Worm (Caenorhabditis elegans): Measurements from ENCODE around the gene ubxn-6.

The ubxn-6 gene

DNA sequence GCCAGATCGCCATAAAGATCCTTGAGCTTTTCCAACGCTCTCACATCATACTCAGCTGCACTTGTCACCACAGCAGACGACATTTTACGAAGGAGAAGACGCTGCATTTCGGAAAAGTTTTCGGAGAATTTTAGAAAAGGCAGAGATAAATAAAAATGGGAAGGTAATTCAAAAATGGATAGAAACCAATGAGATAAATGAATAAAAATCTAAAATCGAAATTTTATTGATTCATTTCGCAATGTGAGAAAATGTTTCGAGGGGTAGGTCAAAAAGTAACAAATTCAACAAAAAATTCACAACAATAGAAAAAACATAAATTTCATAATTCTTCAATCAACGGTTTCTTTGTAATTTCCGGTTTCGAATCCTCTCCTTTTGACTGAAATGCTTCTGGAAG lies 2.8 kb downstream of the ubxn-6 start, which contains the start of gene dpf-5:
Gene dpf-5, minus strand, starts transcription at position 101 of the 400 bp plus-strand sequence.
- no peak for TF ChIP-seq lir-3 (tag; optimal IDR thresholded peaks at IDR 0.05)
- TF ChIP-seq hif-1 (tag; optimal IDR thresholded peaks at IDR 0.05): no peak
- no peak for TF ChIP-seq zfp-3 (GFP tag; conservative IDR thresholded peaks at IDR 0.05)
- TF ChIP-seq dmd-6 (GFP tag; IDR thresholded peaks at IDR 0.05): no peak
- no peak for TF ChIP-seq tra-1 (GFP tag; IDR thresholded peaks at IDR 0.05)
- TF ChIP-seq spr-3 (GFP tag; optimal IDR thresholded peaks at IDR 0.05): no peak
- no peak for TF ChIP-seq F26F4.8 (GFP tag; conservative IDR thresholded peaks at IDR 0.05)
- no peak for TF ChIP-seq nhr-6 (tag; optimal IDR thresholded peaks at IDR 0.05)
- TF ChIP-seq aha-1 (tag): no peak
- no peak for TF ChIP-seq rbr-2 (tag; optimal IDR thresholded peaks at IDR 0.05)
- TF ChIP-seq hlh-11 (tag; optimal IDR thresholded peaks at IDR 0.05): no peak
- TF ChIP-seq skn-1 (tag; optimal IDR thresholded peaks at IDR 0.05): no peak
- no peak for TF ChIP-seq unc-62 (GFP tag; optimal IDR thresholded peaks at IDR 0.05 in 1 of 2)
- TF ChIP-seq unc-62 (tag; optimal IDR thresholded peaks at IDR 0.05): no peak
- no peak for TF ChIP-seq F49E8.2 (tag; optimal IDR thresholded peaks at IDR 0.05; ENCODE audit: borderline replicate concordance)
- TF ChIP-seq nhr-102 (tag; optimal IDR thresholded peaks at IDR 0.05): no peak
- TF ChIP-seq daf-8 (GFP tag; IDR thresholded peaks at IDR 0.05): no peak
- no peak for TF ChIP-seq dpl-1 (GFP tag; optimal IDR thresholded peaks at IDR 0.05)
- TF ChIP-seq dmd-9 (GFP tag; IDR thresholded peaks at IDR 0.05): no peak
- no peak for TF ChIP-seq zag-1 (tag; optimal IDR thresholded peaks at IDR 0.05)
- TF ChIP-seq nhr-25 (tag; optimal IDR thresholded peaks at IDR 0.05; ENCODE audit: borderline replicate concordance, insufficient read depth): no peak

DNA sequence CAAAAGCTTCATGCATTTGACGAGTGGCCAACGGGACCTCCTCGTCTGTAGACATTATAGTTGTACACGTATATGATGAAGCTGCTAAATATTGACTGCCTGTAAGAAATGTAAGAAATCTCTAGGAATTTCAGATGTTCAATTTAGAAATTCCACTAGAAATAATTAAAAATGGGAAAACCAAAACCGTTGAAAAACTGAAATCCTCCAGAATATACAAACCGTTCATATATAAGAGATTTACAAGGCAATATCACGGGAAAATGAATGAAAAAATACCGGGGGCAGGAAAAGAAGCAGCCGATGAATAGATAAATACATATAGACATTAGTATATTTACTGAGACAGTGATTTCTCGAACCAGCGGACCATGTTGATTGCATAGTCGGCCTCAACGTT lies 6.8 kb downstream of the ubxn-6 start, which contains the start of gene dpf-7:
Gene dpf-7, minus strand, starts transcription at position 101 of the 400 bp plus-strand sequence.
- TF ChIP-seq nhr-42 (GFP tag; IDR thresholded peaks at IDR 0.05) (no peak), nhr-48 (tag; optimal IDR thresholded peaks at IDR 0.05) (no peak), lin-38 (GFP tag; IDR thresholded peaks at IDR 0.05) (peak; percentile 22; the same call in 1 of the 2 replicates)

DNA sequence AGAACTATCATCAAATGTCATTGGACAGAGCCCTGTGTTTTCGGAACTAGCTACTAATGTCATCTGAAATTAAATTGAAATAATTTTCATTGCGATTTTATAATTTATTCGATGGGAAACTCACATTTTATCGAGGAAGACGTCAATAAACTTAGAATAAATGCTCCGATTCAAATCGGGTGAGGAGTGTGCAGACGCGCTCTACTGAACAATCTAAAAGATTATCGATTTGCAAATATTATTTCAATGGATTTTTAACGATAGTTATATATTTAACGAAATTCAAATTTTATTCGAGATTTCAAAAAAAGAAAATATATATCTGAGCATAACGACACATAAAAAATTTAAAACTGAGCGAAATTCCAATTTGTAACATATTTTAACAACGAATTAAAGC lies 10.2 kb downstream of the ubxn-6 start, which contains the start of gene eor-1:
Gene eor-1, minus strand, starts transcription at position 65 of the 400 bp plus-strand sequence.
- TF ChIP-seq rbr-2 (tag; optimal IDR thresholded peaks at IDR 0.05) (peak; percentile 44), unc-130 (GFP tag; optimal IDR thresholded peaks at IDR 0.05) (peak; percentile 22), nhr-25 (tag; optimal IDR thresholded peaks at IDR 0.05; ENCODE audit: borderline replicate concordance, insufficient read depth) (peak; percentile 48), mdl-1 (tag; optimal IDR thresholded peaks at IDR 0.05) (no peak), hlh-30 (tag; optimal IDR thresholded peaks at IDR 0.05; ENCODE audit: insufficient read depth) (peak; percentile 8), mep-1 (tag; optimal IDR thresholded peaks at IDR 0.05) (peak; percentile 60), daf-19 (GFP tag; conservative IDR thresholded peaks at IDR 0.05) (no peak), php-3 (GFP tag; IDR thresholded peaks at IDR 0.05) (no peak), daf-16 (GFP tag; optimal IDR thresholded peaks at IDR 0.05) (no peak), daf-16 (tag; optimal IDR thresholded peaks at IDR 0.05) (peak; percentile 29), ceh-28 (tag; optimal IDR thresholded peaks at IDR 0.05) (peak; percentile 7), D1046.2 (GFP tag; IDR thresholded peaks at IDR 0.05) (no peak), ama-1 (optimal IDR thresholded peaks at IDR 0.05) (peak; percentile 20), dve-1 (tag; optimal IDR thresholded peaks at IDR 0.05; ENCODE audit: insufficient read depth) (peak; percentile 29), lin-38 (GFP tag; IDR thresholded peaks at IDR 0.05) (peak; percentile 93), Y105C5A.15 (GFP tag; IDR thresholded peaks at IDR 0.05) (no peak), mdt-29 (GFP tag; IDR thresholded peaks at IDR 0.05) (no peak), dpl-1 (GFP tag; optimal IDR thresholded peaks at IDR 0.05) (peak; percentile 33), lsy-2 (tag; optimal IDR thresholded peaks at IDR 0.05) (peak in 1 of 2 experiments; percentile 75), vab-7 (GFP tag; IDR thresholded peaks at IDR 0.05) (no peak), nhr-77 (tag; optimal IDR thresholded peaks at IDR 0.05) (peak; percentile 53), lim-7 (GFP tag; IDR thresholded peaks at IDR 0.05) (no peak), nhr-11 (tag; optimal IDR thresholded peaks at IDR 0.05) (no peak), R02D3.7 (tag; optimal IDR thresholded peaks at IDR 0.05) (no peak), lin-13 (GFP tag; optimal IDR thresholded peaks at IDR 0.05) (no peak), mes-2 (tag; optimal IDR thresholded peaks at IDR 0.05; ENCODE audit: poor library complexity, severe bottlenecking) (peak; percentile 67)

Data from whole organism, L4 larva.